Fruit fly (Drosophila melanogaster) ovary, adult (tissue): ENCODE results near the gene RpL28.

ENCODE experiments used
- CG17801 ChIP-seq: fragments of 200-800 bp; optimal IDR thresholded peaks from 2 replicates; lab custom pipeline; 2019; ENCODE audit warnings: missing biosample characterization, mild to moderate bottlenecking, missing genetic modification characterization, moderate library complexity; ENCODE audit not compliant: partially characterized antibody

Gene RpL28

DNA sequence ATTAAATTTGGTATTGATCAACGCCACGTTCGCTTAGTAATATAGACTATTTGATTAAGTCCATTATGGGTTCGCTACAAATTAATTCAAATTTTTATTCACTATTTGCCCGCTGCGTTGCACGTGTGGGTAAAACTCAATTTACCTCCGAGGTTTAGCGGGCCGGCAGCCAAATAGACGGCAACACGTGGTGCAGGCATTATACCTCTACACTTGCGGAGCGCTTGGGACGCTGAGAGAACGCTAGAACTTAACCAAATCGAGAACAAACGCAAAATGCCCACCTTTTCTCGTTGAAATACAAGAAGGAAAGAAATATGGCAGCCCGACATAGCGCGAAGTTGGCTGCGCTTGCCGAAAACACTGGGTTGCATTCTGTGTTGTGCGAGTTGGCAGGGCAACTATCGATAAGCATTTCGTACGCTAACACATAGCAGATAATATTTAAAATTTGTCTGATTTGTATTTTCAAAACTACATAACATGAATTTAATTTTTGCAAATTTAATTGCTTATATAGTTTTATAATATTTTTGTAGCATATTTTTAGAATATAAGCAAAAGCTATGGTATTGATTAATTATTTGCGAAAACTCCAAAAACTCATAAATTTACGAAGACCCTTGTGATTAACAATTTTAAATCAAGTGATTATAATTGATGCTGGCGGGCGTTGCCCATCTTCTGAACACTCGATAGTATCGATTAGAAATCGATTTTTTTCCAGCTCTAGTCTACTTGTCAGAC is at the start of gene RpL28, which contains the start of gene eIF1:
Gene RpL28 (minus strand): TSS at position 318 of the 747 bp plus-strand sequence.
Gene eIF1 (plus strand): TSS at position 699 of the 747 bp plus-strand sequence.
- peak; percentile 85 for TF ChIP-seq CG17801

DNA sequence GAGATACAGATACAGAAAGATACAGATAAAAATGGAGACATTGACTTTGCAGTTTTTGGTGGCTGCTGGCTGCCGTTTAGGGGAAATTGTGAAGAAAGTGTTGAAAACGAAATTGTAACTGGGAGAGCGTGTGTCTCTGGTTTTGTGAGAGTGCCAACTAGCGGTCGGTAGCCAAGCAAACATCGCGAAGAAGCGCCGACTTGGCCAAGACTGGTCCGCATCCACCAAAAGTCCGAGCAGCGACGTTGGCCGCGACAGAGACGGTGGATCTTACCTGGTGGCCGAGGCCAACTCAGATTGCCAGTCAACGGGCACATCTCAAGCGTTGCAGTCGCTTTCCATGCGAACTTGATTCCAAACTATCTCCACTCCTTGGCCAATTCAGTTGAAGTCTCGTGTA is 48.0 kb upstream of the RpL28 start, which contains the start of gene CG14960:
Gene CG14960 (plus strand): TSS at position 301 of the 400 bp plus-strand sequence.
- no peak for TF ChIP-seq CG17801

DNA sequence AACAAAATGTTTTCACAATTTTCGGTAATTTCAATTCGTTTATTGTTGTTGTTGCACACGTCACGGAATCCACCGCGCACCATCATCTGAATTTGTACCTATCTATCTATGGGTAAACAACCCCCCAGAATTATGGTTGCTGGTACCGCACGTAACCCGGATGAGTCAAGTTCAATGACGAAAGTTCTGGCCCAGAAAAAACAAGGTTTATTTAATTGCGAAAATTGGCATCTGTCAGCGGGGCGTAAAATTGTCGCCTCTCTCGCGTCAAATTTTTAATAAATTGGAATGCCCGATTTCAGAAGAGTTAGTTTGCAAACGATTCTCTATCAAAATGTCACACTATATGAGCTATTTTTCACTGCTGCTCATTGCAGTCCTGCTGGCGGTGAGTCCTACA is 45.4 kb upstream of the RpL28 start, which contains the start of gene CG34265:
Gene CG34265 (plus strand): TSS at position 301 of the 400 bp plus-strand sequence.
- no peak for TF ChIP-seq CG17801

DNA sequence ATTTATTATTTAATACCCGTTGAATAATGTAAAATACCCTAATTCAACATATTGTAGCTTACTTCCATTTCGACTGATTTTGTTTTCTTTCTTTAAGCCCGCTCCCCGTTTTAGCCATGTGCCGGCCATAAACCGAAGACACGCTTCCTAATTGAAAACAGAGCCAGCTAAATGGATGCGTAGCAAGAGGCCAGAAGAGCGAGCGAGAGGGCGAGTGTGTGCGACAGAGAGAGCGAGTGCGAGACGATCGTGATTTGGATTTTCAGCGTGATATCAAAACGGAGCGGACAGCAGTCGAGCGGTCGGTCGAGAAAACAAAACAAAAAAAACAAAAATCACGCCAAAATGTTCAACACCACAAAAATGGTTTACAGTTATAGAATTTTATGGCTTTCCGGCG is 43.5 kb upstream of the RpL28 start:
- TF ChIP-seq CG17801: no peak

DNA sequence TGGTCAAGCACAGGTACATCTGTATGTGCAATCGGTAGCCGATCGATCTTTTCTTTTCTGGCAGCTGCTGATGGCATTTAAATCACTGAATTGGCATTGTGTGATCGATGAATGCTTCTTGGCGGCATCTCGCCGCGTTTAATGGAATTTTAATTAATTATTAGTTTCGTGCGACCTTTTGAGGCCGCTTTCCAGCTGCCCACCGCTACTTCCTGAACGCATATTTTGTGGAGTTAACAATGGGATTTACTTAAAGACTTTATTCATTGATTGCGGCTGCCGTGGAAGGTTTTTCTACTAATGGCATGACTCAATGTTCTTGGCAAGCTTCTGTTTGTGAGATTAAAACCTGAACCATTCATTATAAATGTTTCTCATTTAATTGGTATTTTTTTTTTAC is 38.9 kb upstream of the RpL28 start:
- no peak for TF ChIP-seq CG17801

- TF ChIP-seq CG17801: no peak
Observed at dm6 chr3L:3259703-3260102, 36.9 kb upstream of the RpL28 start.

- no peak for TF ChIP-seq CG17801
Observed at dm6 chr3L:3257690-3258089, 34.9 kb upstream of the RpL28 start, which contains the start of gene ckd. Gene ckd (plus strand): TSS chr3L:3257878.

DNA sequence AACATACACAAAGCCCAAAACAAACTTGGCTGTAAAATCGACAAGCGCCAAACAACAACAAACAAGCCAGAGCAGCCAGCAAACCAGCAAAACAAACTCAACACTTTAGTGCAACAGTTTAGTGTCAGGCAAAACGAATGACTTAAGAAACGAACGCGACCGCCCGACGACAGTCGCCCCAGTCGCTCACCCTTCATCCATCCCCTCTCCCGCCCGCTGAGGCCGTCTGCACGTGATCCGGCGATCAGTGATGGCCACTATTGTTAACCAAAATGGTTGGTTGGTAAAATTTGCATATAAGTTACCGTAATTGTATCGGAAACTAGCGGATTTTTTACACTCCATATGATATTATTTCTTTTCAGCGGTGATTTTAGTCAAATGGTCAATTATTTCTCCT is 30.9 kb upstream of the RpL28 start:
- TF ChIP-seq CG17801: no peak

DNA sequence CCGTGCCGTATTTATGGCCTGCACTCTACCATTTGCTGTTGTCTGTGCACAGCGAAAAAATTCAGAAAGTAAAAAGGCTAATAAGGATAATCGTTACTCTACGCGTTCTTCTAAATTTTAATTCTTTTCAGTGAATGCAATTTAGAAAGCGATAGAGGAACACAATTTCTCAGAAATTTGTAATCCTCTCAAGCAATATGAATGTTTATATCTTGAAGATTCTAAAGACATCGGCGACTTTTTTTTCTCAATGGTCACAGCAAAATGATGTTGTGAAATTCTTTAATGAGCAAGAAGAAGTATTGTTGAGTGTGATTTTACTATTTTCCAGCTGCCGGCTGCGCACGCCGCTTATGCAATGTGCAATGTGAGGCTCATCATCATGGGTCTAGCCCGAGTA is 30.1 kb upstream of the RpL28 start:
- TF ChIP-seq CG17801: no peak

- TF ChIP-seq CG17801: no peak
Observed at dm6 chr3L:3251659-3252490, 29.1 kb upstream of the RpL28 start.

DNA sequence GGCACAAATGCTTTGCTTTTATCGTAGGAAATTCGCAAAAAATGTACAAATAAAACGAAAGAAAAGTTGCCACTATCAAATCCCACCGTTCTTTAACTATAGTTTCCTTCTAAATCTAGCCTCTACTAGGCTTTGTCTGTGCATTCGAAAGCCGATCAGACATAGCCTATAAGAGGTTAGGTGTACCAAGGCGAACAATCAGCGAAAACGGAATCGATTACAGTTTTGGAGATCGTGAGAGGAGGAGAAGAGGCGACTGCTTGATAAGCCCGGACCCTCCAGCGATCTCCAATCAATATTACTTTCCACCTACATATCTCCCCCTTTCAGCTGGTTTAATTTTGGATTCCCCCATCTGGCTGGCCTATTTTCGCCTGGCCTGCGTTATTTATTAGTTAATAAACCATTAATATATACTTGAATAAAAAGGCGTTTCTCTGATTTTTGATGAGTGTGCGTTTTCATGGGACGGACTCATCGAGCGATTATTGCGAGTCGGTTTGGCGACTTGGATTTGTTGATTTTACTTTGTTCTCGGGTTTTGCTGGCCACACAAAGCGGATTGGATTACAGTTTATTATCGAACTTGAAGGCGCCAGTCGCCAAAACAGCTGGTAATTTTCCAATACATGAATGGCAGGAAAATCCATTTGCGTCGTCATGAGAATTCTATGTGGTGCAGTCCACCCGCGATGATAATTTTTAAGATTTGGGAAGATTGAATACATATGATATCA is 28.3 kb upstream of the RpL28 start:
- no peak for TF ChIP-seq CG17801

- TF ChIP-seq CG17801: peak; percentile 92
Observed at dm6 chr3L:3249997-3250774, 27.4 kb upstream of the RpL28 start.

dm6 chr3L:3249664-3249996 is 26.9 kb upstream of the RpL28 start:
- no peak for TF ChIP-seq CG17801

dm6 chr3L:3248714-3249663 is 26.2 kb upstream of the RpL28 start:
- peak; percentile 42 for TF ChIP-seq CG17801
